Worm (Caenorhabditis elegans) whole organism, L4/young adult: ENCODE measurements around the gene F09E5.12.
A peak's percentile ranks its signal among the peaks of the same experiment; 100 is the strongest.

Experiments used
- W03F9.2 ChIP-seq: fragments of 150-350 bp; optimal IDR thresholded peaks from 2 replicates; lab custom pipeline; 2014; ENCODE audit warnings: missing biosample characterization, missing genetic modification characterization
- him-1 ChIP-seq: sonication (generic microtip); optimal IDR thresholded peaks from 2 replicates; lab custom pipeline; 2016; ENCODE audit warnings: missing genotype, missing genetic modification reagents, missing genetic modification characterization, missing compliant biosample characterization

- no peak for TF ChIP-seq W03F9.2 (tag; lab: Kevin White, UChicago)
- peak; percentile 60 for TF ChIP-seq him-1 (tag; lab: Kevin White, UChicago)
These were observed 29.6 kb downstream of the F09E5.12 start for ce11 chrII:5340672-5341568.
